Worm (Caenorhabditis elegans) whole organism, L1 larva: ENCODE data around the gene F22H10.6.

Source experiments
- C04F5.9 ChIP-seq: sonication (generic microtip); optimal IDR thresholded peaks from 2 replicates; lab custom pipeline; 2016; ENCODE audit warnings: missing genetic modification characterization, missing compliant biosample characterization
- ama-1 ChIP-seq: fragments of 150-350 bp; optimal IDR thresholded peaks from 2 replicates; lab custom pipeline; 2014
- blmp-1 ChIP-seq: fragments of 150-350 bp; optimal IDR thresholded peaks from 2 replicates; lab custom pipeline; 2014; ENCODE audit warnings: missing biosample characterization, missing genetic modification characterization
- ceh-63 ChIP-seq: fragments of 200-800 bp; sonication (Bioruptor generic); optimal IDR thresholded peaks from 2 replicates; lab custom pipeline; 2018; ENCODE audit warnings: mild to moderate bottlenecking, missing genetic modification characterization, missing compliant biosample characterization
- ceh-82 ChIP-seq, 3 experiments: fragments of 150-350 bp in 1 of 3; sonication (generic microtip) in 2 of 3; optimal IDR thresholded peaks; 2 replicates each; lab custom pipeline; 2014 to 2017; ENCODE audit warnings: missing biosample characterization in 3 of 3, missing genetic modification characterization in 3 of 3
- dpl-1 ChIP-seq, 3 experiments: fragments of 150-350 bp in 2 of 3; sonication (generic microtip) in 1 of 3; optimal IDR thresholded peaks; 2 replicates each; lab custom pipeline; 2014 to 2017; ENCODE audit warnings: missing biosample characterization in 3 of 3, missing genetic modification characterization in 3 of 3, missing genetic modification reagents in 3 of 3
- dsc-1 ChIP-seq: sonication (generic microtip); optimal IDR thresholded peaks from 2 replicates; lab custom pipeline; 2016; ENCODE audit warnings: mild to moderate bottlenecking, missing genetic modification characterization, missing compliant biosample characterization
- efl-1 ChIP-seq, 4 experiments: fragments of 150-350 bp; optimal IDR thresholded peaks in 3 of 4; peaks in 1 of 4; 1 replicate in 1 of 4; 2 replicates in 3 of 4; lab custom pipeline; 2014; ENCODE audit warnings: missing biosample characterization in 2 of 4, missing genetic modification characterization in 2 of 4, missing genetic modification reagents in 2 of 4
- grh-1 ChIP-seq: fragments of 200-800 bp; sonication (Bioruptor generic); IDR thresholded peaks from 2 replicates; pipeline ENCODE4 v1.3.6; 2022; ENCODE audit warnings: missing genetic modification reagents, missing genetic modification characterization, missing compliant biosample characterization
- hlh-17 ChIP-seq: fragments of 200-800 bp; sonication (Bioruptor generic); optimal IDR thresholded peaks from 2 replicates; lab custom pipeline; 2018; ENCODE audit warnings: missing genetic modification characterization, mild to moderate bottlenecking, missing compliant biosample characterization, moderate library complexity, borderline replicate concordance
- jun-1 ChIP-seq: fragments of 150-350 bp; optimal IDR thresholded peaks from 2 replicates; lab custom pipeline; 2014; ENCODE audit warnings: missing biosample characterization, missing genetic modification reagents, missing genetic modification characterization
- lin-13 ChIP-seq: fragments of 150-350 bp; optimal IDR thresholded peaks from 2 replicates; lab custom pipeline; 2014; ENCODE audit warnings: missing biosample characterization, missing genetic modification reagents, missing genetic modification characterization
- lin-14 ChIP-seq: fragments of 200-800 bp; sonication (Bioruptor generic); optimal IDR thresholded peaks from 2 replicates; lab custom pipeline; 2018; ENCODE audit warnings: mild to moderate bottlenecking, missing genetic modification characterization, moderate library complexity, missing compliant biosample characterization
- lin-35 ChIP-seq, 2 experiments: fragments of 150-350 bp; optimal IDR thresholded peaks; 2 replicates each; lab custom pipeline; 2014; ENCODE audit warnings: missing biosample characterization in 2 of 2, missing genetic modification characterization in 2 of 2, missing genetic modification reagents in 2 of 2
- lsy-2 ChIP-seq, 2 experiments: fragments of 150-350 bp; optimal IDR thresholded peaks; 2 replicates each; lab custom pipeline; 2014; ENCODE audit warnings: missing biosample characterization in 2 of 2, missing genetic modification characterization in 2 of 2
- mdl-1 ChIP-seq, 2 experiments: fragments of 150-350 bp; optimal IDR thresholded peaks; 2 replicates each; lab custom pipeline; 2014 to 2017; ENCODE audit warnings: missing biosample characterization in 2 of 2, missing genetic modification characterization in 2 of 2, inconsistent platforms in 1 of 2
- mef-2 ChIP-seq: fragments of 150-350 bp; optimal IDR thresholded peaks from 2 replicates; lab custom pipeline; 2014; ENCODE audit warnings: missing biosample characterization, missing genetic modification characterization
- mep-1 ChIP-seq: fragments of 150-350 bp; optimal IDR thresholded peaks from 2 replicates; lab custom pipeline; 2014; ENCODE audit warnings: missing biosample characterization, missing genetic modification characterization
- nhr-19 ChIP-seq: fragments of 200-800 bp; sonication (Bioruptor generic); conservative IDR thresholded peaks from 2 replicates; pipeline ENCODE4 v1.3.6; 2022; ENCODE audit warnings: missing genetic modification characterization, missing compliant biosample characterization
- nhr-20 ChIP-seq: sonication (generic microtip); optimal IDR thresholded peaks from 2 replicates; lab custom pipeline; 2016; ENCODE audit warnings: mild to moderate bottlenecking, missing genetic modification characterization, missing compliant biosample characterization
- nhr-47 ChIP-seq: sonication (generic microtip); optimal IDR thresholded peaks from 2 replicates; lab custom pipeline; 2016; ENCODE audit warnings: mild to moderate bottlenecking, missing genetic modification characterization, moderate library complexity, missing compliant biosample characterization
- nhr-71 ChIP-seq: sonication (generic microtip); optimal IDR thresholded peaks from 2 replicates; lab custom pipeline; 2016; ENCODE audit warnings: mild to moderate bottlenecking, missing genetic modification characterization, moderate library complexity, missing compliant biosample characterization
- nhr-84 ChIP-seq: sonication (generic microtip); optimal IDR thresholded peaks from 2 replicates; lab custom pipeline; 2017; ENCODE audit warnings: missing biosample characterization, missing genetic modification characterization
- nhr-85 ChIP-seq: sonication (generic microtip); peaks from one replicate; lab custom pipeline; 2016; ENCODE audit warnings: missing genetic modification characterization, inconsistent platforms, missing compliant biosample characterization
- nhr-90 ChIP-seq: sonication (generic microtip); optimal IDR thresholded peaks from 2 replicates; lab custom pipeline; 2016; ENCODE audit warnings: mild to moderate bottlenecking, missing genetic modification characterization, missing compliant biosample characterization; ENCODE audit not compliant: poor library complexity
- pag-3 ChIP-seq: sonication (generic microtip); optimal IDR thresholded peaks from 2 replicates; lab custom pipeline; 2017; ENCODE audit warnings: missing genetic modification characterization, mild to moderate bottlenecking, missing compliant biosample characterization, antibody characterized with exemption, borderline replicate concordance; ENCODE audit not compliant: insufficient read depth
- rnt-1 ChIP-seq: sonication (generic microtip); optimal IDR thresholded peaks from 2 replicates; lab custom pipeline; 2016; ENCODE audit warnings: mild to moderate bottlenecking, missing genetic modification characterization, moderate library complexity, missing compliant biosample characterization
- skn-1 ChIP-seq: fragments of 150-350 bp; optimal IDR thresholded peaks from 2 replicates; lab custom pipeline; 2014; ENCODE audit warnings: missing biosample characterization, missing genetic modification characterization
- snpc-4 ChIP-seq: fragments of 150-350 bp; optimal IDR thresholded peaks from 2 replicates; lab custom pipeline; 2014; ENCODE audit warnings: missing biosample characterization, missing genetic modification characterization
- snu-23 ChIP-seq: sonication (generic microtip); optimal IDR thresholded peaks from 2 replicates; lab custom pipeline; 2016; ENCODE audit warnings: missing genetic modification characterization, missing compliant biosample characterization
- sup-37 ChIP-seq: fragments of 200-800 bp; sonication (Bioruptor generic); optimal IDR thresholded peaks from 2 replicates; lab custom pipeline; 2018; ENCODE audit warnings: mild to moderate bottlenecking, missing genetic modification characterization, missing compliant biosample characterization
- swsn-7 ChIP-seq: sonication (generic microtip); optimal IDR thresholded peaks from 2 replicates; lab custom pipeline; 2016; ENCODE audit warnings: missing genetic modification characterization, missing compliant biosample characterization
- tbx-2 ChIP-seq: sonication (generic microtip); optimal IDR thresholded peaks from 2 replicates; lab custom pipeline; 2016; ENCODE audit warnings: missing genetic modification characterization, missing compliant biosample characterization
- unc-130 ChIP-seq: fragments of 150-350 bp; optimal IDR thresholded peaks from 2 replicates; lab custom pipeline; 2017; ENCODE audit warnings: missing biosample characterization, missing genetic modification characterization, inconsistent platforms
- unc-62 ChIP-seq: fragments of 150-350 bp; optimal IDR thresholded peaks from 2 replicates; lab custom pipeline; 2014; ENCODE audit warnings: missing biosample characterization, missing genetic modification reagents, missing genetic modification characterization
- unc-98 ChIP-seq: fragments of 200-800 bp; sonication (Bioruptor generic); IDR thresholded peaks from 2 replicates; pipeline ENCODE4 v1.3.6; 2022; ENCODE audit warnings: missing genetic modification characterization, missing compliant biosample characterization
- xbp-1 ChIP-seq: sonication (generic microtip); optimal IDR thresholded peaks from 2 replicates; lab custom pipeline; 2016; ENCODE audit warnings: missing genetic modification characterization, missing compliant biosample characterization
- zag-1 ChIP-seq: fragments of 150-350 bp; optimal IDR thresholded peaks from 2 replicates; lab custom pipeline; 2014; ENCODE audit warnings: missing biosample characterization, missing genetic modification characterization
- zip-4 ChIP-seq: fragments of 200-800 bp; sonication (Bioruptor generic); optimal IDR thresholded peaks from 2 replicates; lab custom pipeline; 2018; ENCODE audit warnings: mild to moderate bottlenecking, missing genetic modification characterization, moderate library complexity, missing compliant biosample characterization

F22H10.6 gene

DNA sequence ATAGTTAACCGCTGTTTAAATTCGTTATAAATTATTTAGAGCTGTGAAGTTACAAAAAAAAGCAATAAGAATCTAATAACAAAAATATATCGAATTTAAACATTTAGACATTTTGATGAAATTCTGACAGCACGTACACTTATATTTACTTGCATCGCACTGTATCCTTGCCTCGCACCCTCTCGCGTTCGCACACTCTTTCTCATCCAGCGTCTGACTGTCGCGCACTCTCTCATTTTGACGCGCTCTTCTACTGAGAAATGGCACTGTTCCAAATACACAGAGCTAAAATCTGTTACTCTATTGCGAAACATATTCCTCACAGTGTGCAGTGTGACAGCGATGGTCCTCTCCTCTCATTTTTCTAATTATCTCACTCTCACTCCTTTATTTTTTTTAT, 12.9 kb upstream of the F22H10.6 start:
- TF ChIP-seq mef-2 (tag; lab: Kevin White, UChicago) (no peak), zip-4 (peak; percentile 9), swsn-7 (tag; lab: Kevin White, UChicago) (peak; percentile 73), nhr-47 (tag; lab: Kevin White, UChicago) (peak; percentile 56), mep-1 (tag; lab: Kevin White, UChicago) (peak; percentile 43), snpc-4 (tag; lab: Kevin White, UChicago) (peak; percentile 5), efl-1 (optimal IDR thresholded peaks at IDR 0.05; lab: Kevin White, UChicago) (peak; percentile 46 to 69), efl-1 (GFP tag; optimal IDR thresholded peaks at IDR 0.05 in 1 of 2; lab: Kevin White, UChicago) (no peak), skn-1 (tag; lab: Kevin White, UChicago) (peak; percentile 46), xbp-1 (tag; lab: Kevin White, UChicago) (peak; percentile 32), nhr-90 (peak; percentile 25), lin-35 (GFP tag; optimal IDR thresholded peaks at IDR 0.05; lab: Kevin White, UChicago) (peak; percentile 26 to 28), jun-1 (tag; lab: Kevin White, UChicago) (peak; percentile 21), lsy-2 (tag; optimal IDR thresholded peaks at IDR 0.05; lab: Kevin White, UChicago) (peak in 1 of 2 experiments; percentile 41), ceh-63 (GFP tag; lab: Kevin White, UChicago) (no peak), mdl-1 (tag; optimal IDR thresholded peaks at IDR 0.05; lab: Kevin White, UChicago) (peak in 1 of 2 experiments; percentile 36), nhr-71 (peak; percentile 68), nhr-19 (GFP tag; lab: Robert Waterston, UW) (peak; percentile 31), nhr-84 (no peak), lin-14 (peak; percentile 80), rnt-1 (tag; lab: Kevin White, UChicago) (peak; percentile 56), dsc-1 (tag; lab: Kevin White, UChicago) (no peak), unc-130 (tag; lab: Kevin White, UChicago) (no peak), dpl-1 (GFP tag; optimal IDR thresholded peaks at IDR 0.05; lab: Kevin White, UChicago) (peak in 1 of 3 experiments; percentile 18), nhr-85 (tag; lab: Kevin White, UChicago) (peak; percentile 32), ceh-82 (tag; optimal IDR thresholded peaks at IDR 0.05; lab: Kevin White, UChicago) (peak; percentile 30 to 47 (median 42)), snu-23 (GFP tag; lab: Kevin White, UChicago) (peak; percentile 67), zag-1 (no peak), tbx-2 (tag; lab: Kevin White, UChicago) (peak; percentile 51), nhr-20 (tag; lab: Kevin White, UChicago) (peak; percentile 55)

- TF ChIP-seq pag-3 (tag; lab: Kevin White, UChicago) = no peak
- no peak for TF ChIP-seq lin-13
Measured at ce11 chrX:16702232-16702631, 11.1 kb upstream of the F22H10.6 start, which contains the start of gene F22H10.1. F22H10.1 (plus strand) TSS chrX:16702442.

- TF ChIP-seq unc-98 (no peak), sup-37 (GFP tag; lab: Kevin White, UChicago) (no peak), grh-1 (GFP tag; lab: Robert Waterston, UW) (no peak), ama-1 (no peak), unc-62 (GFP tag; lab: Kevin White, UChicago) (no peak), xbp-1 (tag; lab: Kevin White, UChicago) (no peak), blmp-1 (tag; lab: Kevin White, UChicago) (no peak), hlh-17 (no peak), nhr-71 (no peak), ceh-82 (tag; optimal IDR thresholded peaks at IDR 0.05; lab: Kevin White, UChicago) (no peak), C04F5.9 (tag; lab: Kevin White, UChicago) (no peak)
Measured at ce11 chrX:16698074-16698473, 6.9 kb upstream of the F22H10.6 start.
